Worm (Caenorhabditis elegans): ENCODE measurements around the gene C35A5.10.

Gene C35A5.10

ce11 chrV:10514271-10514670, 10.3 kb downstream of the C35A5.10 start, which contains the start of gene dmsr-8:
dmsr-8 (minus strand) TSS chrV:10514371.
- TF ChIP-seq ama-1 (optimal IDR thresholded peaks at IDR 0.05) = no peak
- no peak for TF ChIP-seq lsy-12 (tag; optimal IDR thresholded peaks at IDR 0.05)
- TF ChIP-seq skn-1 (tag; optimal IDR thresholded peaks at IDR 0.05) = no peak

ce11 chrV:10516702-10517101, 12.7 kb downstream of the C35A5.10 start:
- TF ChIP-seq nhr-23 (tag; optimal IDR thresholded peaks at IDR 0.05) (no peak), fkh-10 (GFP tag; optimal IDR thresholded peaks at IDR 0.05) (peak; percentile 53)

- TF ChIP-seq eor-1 (tag; optimal IDR thresholded peaks at IDR 0.05) (no peak), R02D3.7 (tag; optimal IDR thresholded peaks at IDR 0.05) (no peak), skn-1 (tag; optimal IDR thresholded peaks at IDR 0.05) (peak; percentile 48), unc-62 (GFP tag; optimal IDR thresholded peaks at IDR 0.05) (no peak), nhr-77 (tag; optimal IDR thresholded peaks at IDR 0.05) (no peak), pqm-1 (tag; optimal IDR thresholded peaks at IDR 0.05) (peak; percentile 4), lsy-12 (tag; optimal IDR thresholded peaks at IDR 0.05) (peak; percentile 19), snpc-4 (tag; optimal IDR thresholded peaks at IDR 0.05) (peak; percentile 35), ceh-82 (tag; optimal IDR thresholded peaks at IDR 0.05) (no peak), egl-5 (tag; optimal IDR thresholded peaks at IDR 0.05) (no peak), nhr-11 (tag; optimal IDR thresholded peaks at IDR 0.05) (no peak), nfya-1 (tag; optimal IDR thresholded peaks at IDR 0.05; ENCODE audit: insufficient read depth) (peak; percentile 58), ztf-4 (tag; optimal IDR thresholded peaks at IDR 0.05) (no peak), zag-1 (tag; optimal IDR thresholded peaks at IDR 0.05) (no peak), nhr-76 (tag; optimal IDR thresholded peaks at IDR 0.05) (no peak), unc-39 (tag; optimal IDR thresholded peaks at IDR 0.05) (no peak), aly-2 (tag; optimal IDR thresholded peaks at IDR 0.05) (no peak), fkh-10 (GFP tag; optimal IDR thresholded peaks at IDR 0.05) (no peak), mdl-1 (tag; optimal IDR thresholded peaks at IDR 0.05) (no peak), ama-1 (optimal IDR thresholded peaks at IDR 0.05) (no peak), lin-15B (tag; optimal IDR thresholded peaks at IDR 0.05) (peak; percentile 63), lin-39 (tag; optimal IDR thresholded peaks at IDR 0.05) (no peak), elt-3 (tag; optimal IDR thresholded peaks at IDR 0.05) (no peak), ceh-28 (tag; optimal IDR thresholded peaks at IDR 0.05) (no peak), elt-2 (tag; optimal IDR thresholded peaks at IDR 0.05) (peak; percentile 45), daf-12 (tag; optimal IDR thresholded peaks at IDR 0.05) (no peak), nhr-25 (tag; optimal IDR thresholded peaks at IDR 0.05) (peak; percentile 52), nhr-23 (tag; optimal IDR thresholded peaks at IDR 0.05) (peak; percentile 63), nhr-237 (tag; optimal IDR thresholded peaks at IDR 0.05) (no peak), pha-4 (tag; optimal IDR thresholded peaks at IDR 0.05) (no peak), fkh-2 (tag; optimal IDR thresholded peaks at IDR 0.05) (no peak), tbx-2 (tag; optimal IDR thresholded peaks at IDR 0.05) (no peak), sea-2 (GFP tag; optimal IDR thresholded peaks at IDR 0.05) (no peak), nhr-28 (tag; optimal IDR thresholded peaks at IDR 0.05) (no peak), ceh-9 (tag; optimal IDR thresholded peaks at IDR 0.05) (no peak), nhr-67 (tag; optimal IDR thresholded peaks at IDR 0.05) (no peak), hmg-11 (tag; optimal IDR thresholded peaks at IDR 0.05) (peak; percentile 34), jun-1 (tag; optimal IDR thresholded peaks at IDR 0.05) (no peak), nhr-43 (tag; optimal IDR thresholded peaks at IDR 0.05; ENCODE audit: poor library complexity, severe bottlenecking) (peak; percentile 93), fos-1 (tag; optimal IDR thresholded peaks at IDR 0.05) (no peak)
Measured at ce11 chrV:10525902-10526301, 21.9 kb downstream of the C35A5.10 start, which contains the start of the genes C35A5.8 and hda-11. C35A5.8 (minus strand) TSS chrV:10525908. hda-11 (plus strand) TSS chrV:10526184.

ce11 chrV:10528500-10528899, 24.5 kb downstream of the C35A5.10 start, which contains the start of gene F25D1.3:
F25D1.3 (plus strand) TSS chrV:10528724.
- TF ChIP-seq ceh-28 (tag; optimal IDR thresholded peaks at IDR 0.05) = no peak
- peak; percentile 15 for TF ChIP-seq nhr-23 (tag; optimal IDR thresholded peaks at IDR 0.05)
- TF ChIP-seq nfya-1 (tag; optimal IDR thresholded peaks at IDR 0.05; ENCODE audit: insufficient read depth) = no peak
- TF ChIP-seq daf-12 (tag; optimal IDR thresholded peaks at IDR 0.05) = no peak
